Worm (Caenorhabditis elegans): ENCODE measurements around the gene clec-213.

- TF ChIP-seq hmg-20 (GFP tag; IDR thresholded peaks at IDR 0.05) (no peak), F57C9.4 (tag; optimal IDR thresholded peaks at IDR 0.05) (no peak), chd-7 (tag; optimal IDR thresholded peaks at IDR 0.05) (no peak), sea-2 (GFP tag; IDR thresholded peaks at IDR 0.05) (no peak), hrde-1 (tag; optimal IDR thresholded peaks at IDR 0.05; ENCODE audit: borderline replicate concordance) (no peak), unc-62 (GFP tag; optimal IDR thresholded peaks at IDR 0.05) (no peak), F23B12.7 (tag; optimal IDR thresholded peaks at IDR 0.05; ENCODE audit: insufficient read depth) (no peak)
Measured at ce11 chrV:7629504-7629903, 24.5 kb downstream of the clec-213 start, which contains the start of gene srd-30.
